Worm (Caenorhabditis elegans): ENCODE results near the gene srh-35.

ce11 chrV:399721-400120 is 49.3 kb downstream of the srh-35 start, which contains the start of gene scl-27:
- TF ChIP-seq unc-55 (GFP tag; optimal IDR thresholded peaks at IDR 0.05): no peak
- no peak for TF ChIP-seq elt-1 (tag; optimal IDR thresholded peaks at IDR 0.05)
- TF ChIP-seq nhr-77 (tag; optimal IDR thresholded peaks at IDR 0.05): no peak
- no peak for TF ChIP-seq lin-13 (GFP tag; optimal IDR thresholded peaks at IDR 0.05)
- no peak for TF ChIP-seq nhr-11 (tag; optimal IDR thresholded peaks at IDR 0.05)
